Fruit fly (Drosophila melanogaster) S2 (cell line): ENCODE results near the gene CG15254.

ENCODE experiments used
- CG8478 ChIP-seq: fragments of >200 bp; optimal IDR thresholded peaks from 2 replicates; lab custom pipeline; 2018
- CTCF ChIP-seq, 2 experiments: fragments of >200 bp; optimal IDR thresholded peaks; 2 replicates each; lab custom pipeline; 2018

DNA sequence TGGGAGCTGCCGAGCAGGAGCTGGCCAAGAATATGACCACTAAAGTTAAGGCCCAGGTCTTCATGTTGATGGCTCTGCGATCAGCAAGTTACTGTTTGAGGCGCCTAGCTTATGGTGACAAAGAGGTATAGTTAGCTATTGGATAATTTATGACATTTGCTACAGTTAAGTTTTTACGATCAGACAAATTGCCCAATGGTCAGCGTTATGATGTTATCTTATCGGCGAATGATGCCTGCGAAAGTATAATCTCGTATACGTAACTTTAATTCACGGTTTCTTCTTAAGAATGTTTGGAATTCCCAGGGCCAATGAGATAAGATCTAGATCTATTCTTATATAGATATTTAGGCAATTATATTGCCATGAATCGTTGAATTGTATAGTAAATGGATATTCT is at the start of gene CG15254:
- TF ChIP-seq CG8478 (lab: Kevin White, UChicago) (no peak), CTCF (optimal IDR thresholded peaks at IDR 0.05; lab: Kevin White, UChicago) (no peak)
